Worm (Caenorhabditis elegans): ENCODE results near the gene srr-2.

DNA sequence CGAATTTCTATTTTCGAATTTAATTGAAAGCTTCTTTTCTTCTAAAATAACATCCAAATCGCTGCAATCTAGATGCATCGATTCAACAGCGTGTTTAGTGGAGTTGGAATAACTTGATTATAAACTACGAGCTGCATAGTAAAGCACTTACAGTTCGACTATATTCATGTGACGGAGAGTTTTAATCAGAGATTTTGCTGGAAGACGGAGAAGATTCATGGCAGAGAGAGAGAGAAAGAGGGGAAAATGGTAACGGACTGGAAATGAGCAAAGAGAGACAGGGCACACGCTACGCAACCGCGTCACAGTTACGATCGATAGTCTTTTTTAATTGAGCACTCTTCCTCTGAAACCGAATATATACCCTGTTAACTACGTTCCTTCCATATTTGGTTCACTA lies 16.5 kb upstream of the srr-2 start, which contains the start of gene fbxb-116:
- TF ChIP-seq flt-1 (GFP tag; IDR thresholded peaks at IDR 0.05), result no peak
- no peak for TF ChIP-seq ama-1 (optimal IDR thresholded peaks at IDR 0.05)
- TF ChIP-seq tbx-11 (GFP tag; IDR thresholded peaks at IDR 0.05), result no peak
- TF ChIP-seq tra-4 (tag; optimal IDR thresholded peaks at IDR 0.05), result no peak
- TF ChIP-seq tbx-37 (GFP tag; conservative IDR thresholded peaks at IDR 0.05), result no peak
- no peak for TF ChIP-seq hnd-1 (tag; optimal IDR thresholded peaks at IDR 0.05)
- no peak for TF ChIP-seq hmg-4 (GFP tag; optimal IDR thresholded peaks at IDR 0.05)
- no peak for TF ChIP-seq sea-1 (GFP tag; conservative IDR thresholded peaks at IDR 0.05)
- no peak for TF ChIP-seq hmbx-1 (tag; optimal IDR thresholded peaks at IDR 0.05)
- no peak for TF ChIP-seq pes-1 (GFP tag; IDR thresholded peaks at IDR 0.05)
- TF ChIP-seq aly-1 (tag; optimal IDR thresholded peaks at IDR 0.05), result no peak
- TF ChIP-seq ets-7 (tag; optimal IDR thresholded peaks at IDR 0.05), result no peak
